Worm (Caenorhabditis elegans) whole organism, early embryonic: ENCODE measurements around the gene psme-3.

ENCODE experiments used
- B0310.2 ChIP-seq: sonication (generic microtip); optimal IDR thresholded peaks from 2 replicates; lab custom pipeline; 2016; ENCODE audit warnings: mild to moderate bottlenecking, missing genetic modification characterization, missing compliant biosample characterization
- F13C5.2 ChIP-seq: sonication (generic microtip); optimal IDR thresholded peaks from 2 replicates; lab custom pipeline; 2017; ENCODE audit warnings: mild to moderate bottlenecking, missing genetic modification characterization, inconsistent platforms, missing compliant biosample characterization
- aly-1 ChIP-seq: sonication (generic microtip); optimal IDR thresholded peaks from 2 replicates; lab custom pipeline; 2016; ENCODE audit warnings: missing genetic modification characterization, missing compliant biosample characterization
- ama-1 ChIP-seq: fragments of 150-350 bp; optimal IDR thresholded peaks from 2 replicates; lab custom pipeline; 2014
- ceh-13 ChIP-seq: fragments of 200-800 bp; sonication (Bioruptor generic); optimal IDR thresholded peaks from 2 replicates; lab custom pipeline; 2018; ENCODE audit warnings: mild to moderate bottlenecking, missing genetic modification characterization, missing compliant biosample characterization
- ceh-36 ChIP-seq: sonication (generic microtip); optimal IDR thresholded peaks from 2 replicates; lab custom pipeline; 2016; ENCODE audit warnings: missing genetic modification characterization, inconsistent platforms, missing compliant biosample characterization
- ets-7 ChIP-seq: sonication (generic microtip); optimal IDR thresholded peaks from 2 replicates; lab custom pipeline; 2016; ENCODE audit warnings: missing genotype, missing genetic modification characterization, missing compliant biosample characterization
- flt-1 ChIP-seq: fragments of 200-800 bp; sonication (Bioruptor generic); IDR thresholded peaks from 2 replicates; pipeline ENCODE4 v1.3.6; 2022; ENCODE audit warnings: missing genetic modification characterization, missing compliant biosample characterization
- hmbx-1 ChIP-seq: sonication (generic microtip); optimal IDR thresholded peaks from 2 replicates; lab custom pipeline; 2016; ENCODE audit warnings: mild to moderate bottlenecking, missing genetic modification characterization, missing compliant biosample characterization
- hmg-4 ChIP-seq: fragments of 200-800 bp; sonication (Bioruptor generic); optimal IDR thresholded peaks from 2 replicates; lab custom pipeline; 2018; ENCODE audit warnings: mild to moderate bottlenecking, missing genetic modification characterization, missing compliant biosample characterization
- hnd-1 ChIP-seq: sonication (generic microtip); optimal IDR thresholded peaks from 2 replicates; lab custom pipeline; 2016; ENCODE audit warnings: missing genetic modification characterization, missing compliant biosample characterization
- pes-1 ChIP-seq: fragments of 200-800 bp; sonication (Bioruptor generic); IDR thresholded peaks from 2 replicates; pipeline ENCODE4 v1.3.6; 2022; ENCODE audit warnings: missing genetic modification reagents, missing genetic modification characterization, missing compliant biosample characterization
- scrt-1 ChIP-seq: fragments of 200-800 bp; sonication (Bioruptor generic); IDR thresholded peaks from 2 replicates; pipeline ENCODE4 v1.3.6; 2022; ENCODE audit warnings: missing genetic modification characterization, missing compliant biosample characterization
- sea-1 ChIP-seq: fragments of 200-800 bp; sonication (Bioruptor generic); conservative IDR thresholded peaks from 2 replicates; pipeline ENCODE4 v1.3.6; 2022; ENCODE audit warnings: missing genetic modification characterization, missing compliant biosample characterization
- tbx-11 ChIP-seq: fragments of 200-800 bp; sonication (Bioruptor generic); IDR thresholded peaks from 2 replicates; pipeline ENCODE4 v1.3.6; 2022; ENCODE audit warnings: missing genetic modification characterization, missing compliant biosample characterization
- tbx-37 ChIP-seq: fragments of 200-800 bp; sonication (Bioruptor generic); conservative IDR thresholded peaks from 2 replicates; pipeline ENCODE4 v1.3.6; 2022; ENCODE audit warnings: missing genetic modification reagents, missing genetic modification characterization, missing compliant biosample characterization
- tra-4 ChIP-seq: sonication (generic microtip); optimal IDR thresholded peaks from 2 replicates; lab custom pipeline; 2017; ENCODE audit warnings: missing genetic modification characterization, missing compliant biosample characterization

Gene psme-3

ce11 chrIII:11544947-11545346 lies 23.0 kb upstream of the psme-3 start:
- no peak for TF ChIP-seq hmg-4 (GFP tag; lab: Kevin White, UChicago)
- TF ChIP-seq hnd-1 = no peak
- no peak for TF ChIP-seq B0310.2 (tag; lab: Kevin White, UChicago)
- TF ChIP-seq aly-1 = no peak
- TF ChIP-seq ceh-36 (tag; lab: Kevin White, UChicago) = no peak
- no peak for TF ChIP-seq F13C5.2
- TF ChIP-seq sea-1 = no peak
- TF ChIP-seq scrt-1 = no peak
- no peak for TF ChIP-seq ceh-13 (GFP tag; lab: Kevin White, UChicago)
- no peak for TF ChIP-seq ets-7 (tag; lab: Kevin White, UChicago)
- TF ChIP-seq flt-1 (GFP tag; lab: Robert Waterston, UW) = no peak

DNA sequence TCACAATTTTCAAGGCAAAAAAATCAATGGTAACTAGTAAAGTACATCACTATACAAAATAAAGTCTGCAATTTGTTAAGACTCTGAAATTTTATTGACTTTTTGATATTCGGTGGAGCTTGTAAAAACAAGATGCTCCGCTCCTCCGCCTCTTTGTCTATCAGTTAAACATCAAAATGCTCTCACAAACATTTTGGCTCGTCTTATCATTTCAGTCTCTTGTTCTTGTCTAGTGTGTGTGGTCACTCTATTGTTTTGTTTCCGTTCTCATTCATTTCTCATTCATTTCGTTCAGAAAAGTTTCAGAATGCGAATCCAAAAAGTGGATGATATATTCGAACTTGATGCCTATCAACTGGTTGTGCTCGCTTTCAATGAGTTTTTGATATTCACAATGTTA lies 19.9 kb upstream of the psme-3 start, which contains the start of gene Y66D12A.13:
Gene Y66D12A.13 (plus strand): TSS at position 301 of the 400 bp plus-strand sequence.
- TF ChIP-seq pes-1 (GFP tag; lab: Robert Waterston, UW) = no peak
- TF ChIP-seq tra-4 (tag; lab: Kevin White, UChicago) = no peak
- TF ChIP-seq hmg-4 (GFP tag; lab: Kevin White, UChicago) = no peak
- no peak for TF ChIP-seq B0310.2 (tag; lab: Kevin White, UChicago)
- TF ChIP-seq F13C5.2 = no peak
- TF ChIP-seq hmbx-1 (tag; lab: Kevin White, UChicago) = no peak
- no peak for TF ChIP-seq ama-1
- no peak for TF ChIP-seq ceh-36 (tag; lab: Kevin White, UChicago)
- no peak for TF ChIP-seq tbx-11 (GFP tag; lab: Robert Waterston, UW)
- no peak for TF ChIP-seq flt-1 (GFP tag; lab: Robert Waterston, UW)
- no peak for TF ChIP-seq tbx-37 (GFP tag; lab: Robert Waterston, UW)
- no peak for TF ChIP-seq ceh-13 (GFP tag; lab: Kevin White, UChicago)
- TF ChIP-seq hnd-1 = no peak
- no peak for TF ChIP-seq sea-1
- no peak for TF ChIP-seq aly-1
- TF ChIP-seq scrt-1 = no peak

ce11 chrIII:11554701-11555111 lies 13.2 kb upstream of the psme-3 start:
- TF ChIP-seq F13C5.2 (no peak), scrt-1 (0 out of 2 replicates have a peak, but pooled peaks have one; percentile 18), sea-1 (0 out of 2 replicates have a peak, but pooled peaks have one; percentile 47), pes-1 (GFP tag; lab: Robert Waterston, UW) (no peak)

- no peak for TF ChIP-seq B0310.2 (tag; lab: Kevin White, UChicago)
- no peak for TF ChIP-seq sea-1
- peak; percentile 18 for TF ChIP-seq aly-1
Observed at ce11 chrIII:11556860-11557259, 11.1 kb upstream of the psme-3 start.

DNA sequence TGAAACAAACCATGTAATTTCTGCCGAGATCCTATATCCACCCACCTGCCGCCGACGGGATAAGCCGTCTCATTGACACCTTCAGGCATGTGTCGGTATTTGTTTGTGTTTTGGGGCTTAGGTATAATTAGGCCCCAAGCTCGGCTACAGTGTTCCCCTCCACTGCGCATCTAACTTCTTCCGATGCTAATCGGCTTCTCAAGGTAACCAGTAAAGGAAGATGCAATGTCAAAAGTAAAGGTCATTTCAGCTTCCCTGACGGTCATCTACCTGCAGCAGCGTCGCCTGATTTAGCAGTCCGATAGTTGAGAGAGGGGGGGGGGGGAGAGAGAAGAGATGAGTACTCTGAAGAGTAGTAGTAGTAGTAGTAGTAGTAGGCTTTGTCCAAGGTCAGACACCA lies 9.7 kb upstream of the psme-3 start:
- TF ChIP-seq tbx-11 (GFP tag; lab: Robert Waterston, UW) (no peak), F13C5.2 (no peak), B0310.2 (tag; lab: Kevin White, UChicago) (no peak), ama-1 (no peak), hmg-4 (GFP tag; lab: Kevin White, UChicago) (no peak), pes-1 (GFP tag; lab: Robert Waterston, UW) (no peak), tbx-37 (GFP tag; lab: Robert Waterston, UW) (no peak), tra-4 (tag; lab: Kevin White, UChicago) (no peak), hmbx-1 (tag; lab: Kevin White, UChicago) (no peak), sea-1 (no peak), flt-1 (GFP tag; lab: Robert Waterston, UW) (no peak), ets-7 (tag; lab: Kevin White, UChicago) (no peak), ceh-36 (tag; lab: Kevin White, UChicago) (no peak), scrt-1 (no peak), aly-1 (no peak), ceh-13 (GFP tag; lab: Kevin White, UChicago) (no peak), hnd-1 (no peak)

ce11 chrIII:11559677-11560076 lies 8.3 kb upstream of the psme-3 start:
- TF ChIP-seq scrt-1 (no peak), tbx-37 (GFP tag; lab: Robert Waterston, UW) (no peak), tbx-11 (GFP tag; lab: Robert Waterston, UW) (no peak), hnd-1 (no peak), ama-1 (no peak), hmg-4 (GFP tag; lab: Kevin White, UChicago) (no peak), pes-1 (GFP tag; lab: Robert Waterston, UW) (no peak), F13C5.2 (no peak), ets-7 (tag; lab: Kevin White, UChicago) (no peak), hmbx-1 (tag; lab: Kevin White, UChicago) (no peak), ceh-13 (GFP tag; lab: Kevin White, UChicago) (no peak), B0310.2 (tag; lab: Kevin White, UChicago) (no peak), flt-1 (GFP tag; lab: Robert Waterston, UW) (no peak), tra-4 (tag; lab: Kevin White, UChicago) (no peak), ceh-36 (tag; lab: Kevin White, UChicago) (no peak), sea-1 (no peak), aly-1 (no peak)

- TF ChIP-seq ceh-13 (GFP tag; lab: Kevin White, UChicago) = no peak
- no peak for TF ChIP-seq ets-7 (tag; lab: Kevin White, UChicago)
- no peak for TF ChIP-seq flt-1 (GFP tag; lab: Robert Waterston, UW)
- TF ChIP-seq hnd-1 = no peak
- TF ChIP-seq ceh-36 (tag; lab: Kevin White, UChicago) = peak; percentile 74
Observed at ce11 chrIII:11560504-11561202, 7.3 kb upstream of the psme-3 start, which contains the start of gene ztf-29. TSS of gene ztf-29 (plus strand) at chrIII:11561152.

ce11 chrIII:11561597-11561996 lies 6.3 kb upstream of the psme-3 start:
- no peak for TF ChIP-seq F13C5.2
- TF ChIP-seq ceh-13 (GFP tag; lab: Kevin White, UChicago) = no peak
- no peak for TF ChIP-seq tbx-37 (GFP tag; lab: Robert Waterston, UW)
- TF ChIP-seq tra-4 (tag; lab: Kevin White, UChicago) = no peak
- TF ChIP-seq tbx-11 (GFP tag; lab: Robert Waterston, UW) = no peak
- no peak for TF ChIP-seq flt-1 (GFP tag; lab: Robert Waterston, UW)
- TF ChIP-seq aly-1 = no peak
